Fruit fly (Drosophila melanogaster) whole organism, embryonic: Measurements from ENCODE around the gene CG12118.

Source experiments
- ATbp ChIP-seq: fragments of 200-800 bp; sonication (Bioruptor generic); optimal IDR thresholded peaks from 2 replicates; lab custom pipeline; 2017; ENCODE audit warnings: missing biosample characterization, mild to moderate bottlenecking, missing genetic modification characterization, missing genetic modification reagents
- Aef1 ChIP-seq: fragments of 200-800 bp; sonication (Bioruptor generic); IDR thresholded peaks from 3 replicates; pipeline ENCODE4 v1.3.6; 2022; ENCODE audit warnings: missing biosample characterization, missing genetic modification characterization
- CG1024 ChIP-seq: fragments of 200-800 bp; sonication (Bioruptor generic); IDR thresholded peaks from 2 replicates; pipeline ENCODE4 v1.3.6; 2022; ENCODE audit warnings: missing biosample characterization, missing genetic modification characterization
- CG10979 ChIP-seq: fragments of 200-800 bp; sonication (Bioruptor generic); optimal IDR thresholded peaks from 2 replicates; lab custom pipeline; 2018; ENCODE audit warnings: missing biosample characterization, mild to moderate bottlenecking, missing genetic modification characterization, moderate library complexity
- CG11093 ChIP-seq: fragments of 200-800 bp; sonication (Bioruptor generic); IDR thresholded peaks from 3 replicates; pipeline ENCODE4 v1.3.6; 2022; ENCODE audit warnings: missing biosample characterization, missing genetic modification characterization
- CG12071 ChIP-seq: fragments of 200-800 bp; sonication (Bioruptor generic); optimal IDR thresholded peaks from 3 replicates; lab custom pipeline; 2018; ENCODE audit warnings: missing biosample characterization, mild to moderate bottlenecking, missing genetic modification characterization
- CG12155 ChIP-seq: fragments of 200-800 bp; sonication (Bioruptor generic); optimal IDR thresholded peaks from 3 replicates; lab custom pipeline; 2016; ENCODE audit warnings: missing biosample characterization, missing genetic modification characterization
- CG12391 ChIP-seq: fragments of 200-800 bp; sonication (Bioruptor generic); optimal IDR thresholded peaks from 3 replicates; lab custom pipeline; 2018; ENCODE audit warnings: missing biosample characterization, mild to moderate bottlenecking, missing genetic modification characterization, moderate library complexity
- CG12659 ChIP-seq: fragments of 200-800 bp; sonication (Bioruptor generic); optimal IDR thresholded peaks from 3 replicates; lab custom pipeline; 2017; ENCODE audit warnings: mild to moderate bottlenecking, missing biosample characterization, missing genetic modification reagents, missing genetic modification characterization
- CG12769 ChIP-seq: fragments of 200-800 bp; sonication (Bioruptor generic); optimal IDR thresholded peaks from 2 replicates; lab custom pipeline; 2019; ENCODE audit warnings: missing biosample characterization, mild to moderate bottlenecking, missing genetic modification characterization, moderate library complexity
- CG13296 ChIP-seq: fragments of 200-800 bp; sonication (Bioruptor generic); optimal IDR thresholded peaks from 3 replicates; lab custom pipeline; 2018; ENCODE audit warnings: missing biosample characterization, mild to moderate bottlenecking, missing genetic modification characterization
- CG14441 ChIP-seq: fragments of 200-800 bp; sonication (Bioruptor generic); IDR thresholded peaks from 2 replicates; pipeline ENCODE4 v1.3.6; 2022; ENCODE audit warnings: missing biosample characterization, missing genetic modification characterization
- CG1602 ChIP-seq: fragments of 200-800 bp; sonication (Bioruptor generic); optimal IDR thresholded peaks from 3 replicates; lab custom pipeline; 2016; ENCODE audit warnings: missing biosample characterization, missing genetic modification characterization
- CG18262 ChIP-seq: fragments of 200-800 bp; optimal IDR thresholded peaks from 3 replicates; lab custom pipeline; 2019; ENCODE audit warnings: missing biosample characterization, mild to moderate bottlenecking, missing genetic modification characterization, moderate library complexity
- CG3838 ChIP-seq: fragments of 200-800 bp; sonication (Bioruptor generic); optimal IDR thresholded peaks from 3 replicates; lab custom pipeline; 2016; ENCODE audit warnings: missing biosample characterization, missing genetic modification characterization
- CG4404 ChIP-seq: fragments of 200-800 bp; sonication (Bioruptor generic); IDR thresholded peaks from 2 replicates; pipeline ENCODE4 v1.3.6; 2022; ENCODE audit warnings: missing biosample characterization, missing genetic modification characterization
- CG4730 ChIP-seq: fragments of 200-800 bp; sonication (Bioruptor generic); IDR thresholded peaks from 2 replicates; pipeline ENCODE4 v1.3.6; 2022; ENCODE audit warnings: missing biosample characterization, missing genetic modification characterization
- CG4854 ChIP-seq: fragments of 200-800 bp; sonication (Bioruptor generic); optimal IDR thresholded peaks from 2 replicates; lab custom pipeline; 2016; ENCODE audit warnings: missing biosample characterization, missing genetic modification characterization, inconsistent platforms
- CG6683 ChIP-seq: fragments of 200-800 bp; sonication (Bioruptor generic); optimal IDR thresholded peaks from 2 replicates; lab custom pipeline; 2017; ENCODE audit warnings: missing biosample characterization, mild to moderate bottlenecking, missing genetic modification characterization, missing genetic modification reagents
- CG9817 ChIP-seq: fragments of 200-800 bp; sonication (Bioruptor generic); optimal IDR thresholded peaks from 2 replicates; lab custom pipeline; 2018; ENCODE audit warnings: missing biosample characterization, mild to moderate bottlenecking, missing genetic modification characterization, moderate library complexity
- CTCF ChIP-seq: fragments of 200-800 bp; sonication (Bioruptor generic); optimal IDR thresholded peaks from 2 replicates; lab custom pipeline; 2017; ENCODE audit warnings: missing biosample characterization, mild to moderate bottlenecking, missing genetic modification characterization, moderate library complexity
- CoRest ChIP-seq: fragments of 200-800 bp; sonication (Bioruptor generic); optimal IDR thresholded peaks from 3 replicates; lab custom pipeline; 2018; ENCODE audit warnings: missing biosample characterization, mild to moderate bottlenecking, missing genetic modification characterization, moderate library complexity
- Doc3 ChIP-seq: fragments of 200-800 bp; sonication (Bioruptor generic); IDR thresholded peaks from 3 replicates; pipeline ENCODE4 v1.3.6; 2022; ENCODE audit warnings: missing biosample characterization, missing genetic modification characterization; ENCODE audit not compliant: partially characterized antibody
- Elba2 ChIP-seq: fragments of 200-800 bp; sonication (Bioruptor generic); optimal IDR thresholded peaks from 3 replicates; lab custom pipeline; 2016; ENCODE audit warnings: missing biosample characterization, missing genetic modification characterization
- HLH3B ChIP-seq: fragments of 200-800 bp; sonication (Bioruptor generic); IDR thresholded peaks from 2 replicates; pipeline ENCODE4 v1.3.6; 2022; ENCODE audit warnings: missing biosample characterization, missing genetic modification characterization
- Hr39 ChIP-seq: fragments of >200 bp; optimal IDR thresholded peaks from 2 replicates; lab custom pipeline; 2017
- Lpt ChIP-seq: fragments of >200 bp; optimal IDR thresholded peaks from 2 replicates; lab custom pipeline; 2018; ENCODE audit warnings: missing biosample characterization, missing genetic modification characterization
- MBD-R2 ChIP-seq: fragments of 200-800 bp; sonication (Bioruptor generic); IDR thresholded peaks from 2 replicates; pipeline ENCODE4 v1.3.6; 2022; ENCODE audit warnings: missing biosample characterization, missing genetic modification characterization
- Myb ChIP-seq: fragments of 200-800 bp; sonication (Bioruptor generic); optimal IDR thresholded peaks from 2 replicates; lab custom pipeline; 2016; ENCODE audit warnings: missing biosample characterization, missing genetic modification characterization
- Ptx1 ChIP-seq: fragments of 200-800 bp; sonication (Bioruptor generic); IDR thresholded peaks from 2 replicates; pipeline ENCODE4 v1.3.6; 2022; ENCODE audit warnings: missing biosample characterization, missing genetic modification characterization
- Sox100B ChIP-seq: fragments of 200-800 bp; sonication (Bioruptor generic); optimal IDR thresholded peaks from 3 replicates; lab custom pipeline; 2018; ENCODE audit warnings: missing biosample characterization, mild to moderate bottlenecking, missing genetic modification characterization
- Sox102F ChIP-seq: fragments of 200-800 bp; sonication (Bioruptor generic); optimal IDR thresholded peaks from 2 replicates; lab custom pipeline; 2018; ENCODE audit warnings: missing biosample characterization, mild to moderate bottlenecking, missing genetic modification characterization, moderate library complexity
- Sry-δ ChIP-seq: fragments of 200-800 bp; sonication (Bioruptor generic); optimal IDR thresholded peaks from 2 replicates; lab custom pipeline; 2016; ENCODE audit warnings: missing biosample characterization, missing genetic modification characterization
- bsh ChIP-seq, 2 experiments: fragments of 200-800 bp; sonication (Bioruptor generic); optimal IDR thresholded peaks; 2 replicates each; lab custom pipeline; 2017 to 2018; ENCODE audit warnings: mild to moderate bottlenecking in 2 of 2, missing biosample characterization in 2 of 2, missing genetic modification characterization in 2 of 2, moderate library complexity in 1 of 2
- chinmo ChIP-seq: fragments of 200-800 bp; sonication (Bioruptor generic); IDR thresholded peaks from 4 replicates; pipeline ENCODE4 v1.3.6; 2022; ENCODE audit warnings: missing biosample characterization, missing genetic modification characterization; ENCODE audit not compliant: partially characterized antibody
- dpn ChIP-seq, 2 experiments: fragments of 200-800 bp; sonication (Bioruptor generic); optimal IDR thresholded peaks; 3 replicates each; lab custom pipeline; 2016; ENCODE audit warnings: missing biosample characterization in 2 of 2, missing genetic modification characterization in 2 of 2
- fd64A ChIP-seq: fragments of 200-800 bp; sonication (Bioruptor generic); optimal IDR thresholded peaks from 3 replicates; lab custom pipeline; 2018; ENCODE audit warnings: missing biosample characterization, mild to moderate bottlenecking, missing genetic modification characterization
- fd96Cb ChIP-seq: fragments of 200-800 bp; sonication (Bioruptor generic); optimal IDR thresholded peaks from 2 replicates; lab custom pipeline; 2018; ENCODE audit warnings: missing biosample characterization, mild to moderate bottlenecking, missing genetic modification characterization, moderate library complexity
- gsb ChIP-seq: fragments of 200-800 bp; sonication (Bioruptor generic); IDR thresholded peaks from 2 replicates; pipeline ENCODE4 v1.3.6; 2022; ENCODE audit warnings: missing biosample characterization, missing genetic modification characterization
- insv ChIP-seq, 2 experiments: fragments of 200-800 bp; sonication (Bioruptor generic); optimal IDR thresholded peaks; 3 replicates each; lab custom pipeline; 2016 to 2018; ENCODE audit warnings: missing biosample characterization in 2 of 2, missing genetic modification characterization in 2 of 2
- jing ChIP-seq: fragments of 200-800 bp; sonication (Bioruptor generic); optimal IDR thresholded peaks from 2 replicates; lab custom pipeline; 2018; ENCODE audit warnings: missing biosample characterization, mild to moderate bottlenecking, missing genetic modification characterization
- kah ChIP-seq: fragments of 200-800 bp; sonication (Bioruptor generic); optimal IDR thresholded peaks from 2 replicates; lab custom pipeline; 2018; ENCODE audit warnings: missing biosample characterization, mild to moderate bottlenecking, missing genetic modification characterization
- lilli ChIP-seq: fragments of 200-800 bp; sonication (Bioruptor generic); optimal IDR thresholded peaks from 3 replicates; lab custom pipeline; 2016; ENCODE audit warnings: missing biosample characterization, missing genetic modification characterization
- lola ChIP-seq, 3 experiments: fragments of >200 bp in 2 of 3; fragments of 200-800 bp in 1 of 3; sonication (Bioruptor generic) in 1 of 3; optimal IDR thresholded peaks; 2 replicates each; lab custom pipeline; 2017 to 2019; ENCODE audit warnings: missing biosample characterization in 3 of 3, missing genetic modification characterization in 3 of 3, mild to moderate bottlenecking in 1 of 3, moderate library complexity in 1 of 3
- pan ChIP-seq, 4 experiments: fragments of >200 bp in 3 of 4; fragments of 200-800 bp in 1 of 4; sonication (Bioruptor generic) in 1 of 4; optimal IDR thresholded peaks in 3 of 4; IDR thresholded peaks in 1 of 4; 2 replicates each; pipeline versions ENCODE4 v1.3.6 to Lab custom; 2017 to 2022; ENCODE audit warnings: missing biosample characterization in 2 of 4, missing genetic modification characterization in 2 of 4, mixed read lengths in 1 of 4
- pita ChIP-seq: fragments of 200-800 bp; sonication (Bioruptor generic); optimal IDR thresholded peaks from 2 replicates; lab custom pipeline; 2017; ENCODE audit warnings: missing biosample characterization, mild to moderate bottlenecking, missing genetic modification characterization
- tgo ChIP-seq: fragments of 200-800 bp; sonication (Bioruptor generic); IDR thresholded peaks from 3 replicates; pipeline ENCODE4 v1.3.6; 2022; ENCODE audit warnings: missing biosample characterization, missing genetic modification characterization
- tin ChIP-seq: fragments of 200-800 bp; sonication (Bioruptor generic); optimal IDR thresholded peaks from 3 replicates; lab custom pipeline; 2016; ENCODE audit warnings: missing biosample characterization, missing genetic modification characterization
- trem ChIP-seq: fragments of 200-800 bp; optimal IDR thresholded peaks from 3 replicates; lab custom pipeline; 2019; ENCODE audit warnings: missing biosample characterization, mild to moderate bottlenecking, missing genetic modification characterization, moderate library complexity
- trh ChIP-seq: fragments of 200-800 bp; sonication (Bioruptor generic); optimal IDR thresholded peaks from 2 replicates; lab custom pipeline; 2016; ENCODE audit warnings: missing biosample characterization, missing genetic modification characterization
- tx ChIP-seq: fragments of 200-800 bp; sonication (Bioruptor generic); optimal IDR thresholded peaks from 2 replicates; lab custom pipeline; 2016; ENCODE audit warnings: missing biosample characterization, missing genetic modification characterization

CG12118 gene

dm6 chrX:9193604-9194003 lies 2.6 kb downstream of the CG12118 start, which contains the start of gene CG12106 (continued):
- TF ChIP-seq Ptx1 (GFP tag; lab: Robert Waterston, UW) = no peak; the same call in none of the 2 replicates
- no peak for TF ChIP-seq Sox102F (GFP tag; lab: Kevin White, UChicago)
- TF ChIP-seq CG3838 = no peak
- TF ChIP-seq jing = peak; percentile 14
- no peak for TF ChIP-seq pan (optimal IDR thresholded peaks at IDR 0.05; lab: Kevin White, UChicago)
- TF ChIP-seq pan (GFP tag; optimal IDR thresholded peaks at IDR 0.05 in 1 of 2, IDR thresholded peaks at IDR 0.05 in 1 of 2) = peak in 1 of 2 experiments; percentile 44
- TF ChIP-seq Lpt = no peak
- no peak for TF ChIP-seq Sry-δ
- TF ChIP-seq tgo (GFP tag; lab: Robert Waterston, UW) = peak; percentile 62; the same call in 2 of the 3 replicates
- TF ChIP-seq CoRest = peak; percentile 63
- TF ChIP-seq Sox100B = peak; percentile 8
- peak; percentile 50 for TF ChIP-seq CG13296 (GFP tag; lab: Kevin White, UChicago)
- no peak for TF ChIP-seq tx
- no peak for TF ChIP-seq fd64A (GFP tag; lab: Kevin White, UChicago)
- TF ChIP-seq CG4854 (GFP tag; lab: Kevin White, UChicago) = peak; percentile 8
- TF ChIP-seq insv (GFP tag; optimal IDR thresholded peaks at IDR 0.05; lab: Kevin White, UChicago) = no peak
- TF ChIP-seq lilli (GFP tag; lab: Kevin White, UChicago) = peak; percentile 72
- peak; percentile 32 for TF ChIP-seq CG12155 (GFP tag; lab: Kevin White, UChicago)
- TF ChIP-seq pita (GFP tag; lab: Kevin White, UChicago) = no peak
- TF ChIP-seq bsh (GFP tag; optimal IDR thresholded peaks at IDR 0.05; lab: Kevin White, UChicago) = peak in 1 of 2 experiments; percentile 46
- TF ChIP-seq Elba2 (GFP tag; lab: Kevin White, UChicago) = no peak
- peak; percentile 59; the same call in 2 of the 3 replicates for TF ChIP-seq Aef1 (GFP tag; lab: Robert Waterston, UW)
- TF ChIP-seq CG18262 (tag; lab: Kevin White, UChicago) = peak; percentile 36
- TF ChIP-seq CG1602 (GFP tag; lab: Kevin White, UChicago) = peak; percentile 26
- no peak for TF ChIP-seq CG6683 (GFP tag; lab: Kevin White, UChicago)
- peak; percentile 37 to 45 for TF ChIP-seq dpn (GFP tag; optimal IDR thresholded peaks at IDR 0.05; lab: Kevin White, UChicago)
- no peak for TF ChIP-seq CG4730 (GFP tag; lab: Robert Waterston, UW)
- no peak for TF ChIP-seq Doc3 (GFP tag; lab: Robert Waterston, UW)
- TF ChIP-seq HLH3B (GFP tag; lab: Robert Waterston, UW) = no peak
- no peak for TF ChIP-seq CG1024 (GFP tag; lab: Robert Waterston, UW)
- no peak for TF ChIP-seq trh (GFP tag; lab: Kevin White, UChicago)
- TF ChIP-seq CG12659 (GFP tag; lab: Kevin White, UChicago) = peak; percentile 48
- TF ChIP-seq CG12391 = peak; percentile 47
- TF ChIP-seq CG12071 (GFP tag; lab: Kevin White, UChicago) = no peak
- peak in 1 of 3 experiments; percentile 27 for TF ChIP-seq lola (GFP tag; optimal IDR thresholded peaks at IDR 0.05; lab: Kevin White, UChicago)
- no peak for TF ChIP-seq Hr39
- TF ChIP-seq trem (tag; lab: Kevin White, UChicago) = peak; percentile 26
- peak; percentile 40 for TF ChIP-seq CG9817 (tag; lab: Kevin White, UChicago)
- TF ChIP-seq CG12769 (tag; lab: Kevin White, UChicago) = no peak
- TF ChIP-seq CG4404 (GFP tag; lab: Robert Waterston, UW) = peak; percentile 31; the same call in 1 of the 2 replicates
- peak; percentile 33; the same call in 1 of the 2 replicates for TF ChIP-seq MBD-R2
- 0 out of 2 replicates have a peak, but pooled peaks have one; percentile 20 for TF ChIP-seq gsb (GFP tag; lab: Robert Waterston, UW)
- peak; percentile 18 for TF ChIP-seq tin
- no peak; the same call in 1 of the 2 replicates for TF ChIP-seq CG14441 (GFP tag; lab: Robert Waterston, UW)
- no peak for TF ChIP-seq ATbp (GFP tag; lab: Kevin White, UChicago)
- no peak for TF ChIP-seq CTCF (GFP tag; lab: Kevin White, UChicago)
- peak; percentile 44 for TF ChIP-seq Myb (GFP tag; lab: Kevin White, UChicago)
- TF ChIP-seq CG11093 (GFP tag; lab: Robert Waterston, UW) = no peak
- TF ChIP-seq kah = no peak
- peak; percentile 16 for TF ChIP-seq CG10979 (tag; lab: Kevin White, UChicago)
- TF ChIP-seq fd96Cb (tag; lab: Kevin White, UChicago) = peak; percentile 37
- TF ChIP-seq chinmo = no peak
